Fruit fly (Drosophila melanogaster) whole organism, embryonic: Measurements from ENCODE around the gene pav.
A peak's percentile ranks its signal among the peaks of the same experiment; 100 is the strongest.

ENCODE experiments used
- Ada2b ChIP-seq: fragments of 200-800 bp; sonication (Bioruptor generic); IDR thresholded peaks from 2 replicates; pipeline ENCODE4 v1.3.6; 2022; ENCODE audit warnings: missing biosample characterization, missing genetic modification characterization
- Asciz ChIP-seq: fragments of 200-800 bp; sonication (Bioruptor generic); optimal IDR thresholded peaks from 2 replicates; lab custom pipeline; 2017; ENCODE audit warnings: missing biosample characterization, mild to moderate bottlenecking, missing genetic modification characterization, missing genetic modification reagents
- Bdp1 ChIP-seq: fragments of 200-800 bp; sonication (Bioruptor generic); optimal IDR thresholded peaks from 3 replicates; lab custom pipeline; 2016; ENCODE audit warnings: missing biosample characterization, missing genetic modification characterization
- Bteb2 ChIP-seq: fragments of 200-800 bp; sonication (Bioruptor generic); optimal IDR thresholded peaks from 2 replicates; lab custom pipeline; 2016; ENCODE audit warnings: missing biosample characterization, missing genetic modification characterization
- CG12155 ChIP-seq: fragments of 200-800 bp; sonication (Bioruptor generic); optimal IDR thresholded peaks from 3 replicates; lab custom pipeline; 2016; ENCODE audit warnings: missing biosample characterization, missing genetic modification characterization
- CG17328 ChIP-seq: fragments of 200-800 bp; sonication (Bioruptor generic); IDR thresholded peaks from 2 replicates; pipeline ENCODE4 v1.3.6; 2022; ENCODE audit warnings: missing biosample characterization, missing genetic modification characterization
- CG17568 ChIP-seq: fragments of 200-800 bp; sonication (Bioruptor generic); optimal IDR thresholded peaks from 2 replicates; lab custom pipeline; 2018; ENCODE audit warnings: missing biosample characterization, mild to moderate bottlenecking, missing genetic modification characterization, moderate library complexity
- CG17829 ChIP-seq: fragments of 200-800 bp; optimal IDR thresholded peaks from 2 replicates; lab custom pipeline; 2019; ENCODE audit warnings: missing biosample characterization, mild to moderate bottlenecking, missing genetic modification characterization, moderate library complexity
- CG18764 ChIP-seq: fragments of 200-800 bp; sonication (Bioruptor generic); optimal IDR thresholded peaks from 3 replicates; lab custom pipeline; 2016; ENCODE audit warnings: missing biosample characterization, missing genetic modification characterization
- CG2202 ChIP-seq: fragments of 200-800 bp; sonication (Bioruptor generic); optimal IDR thresholded peaks from 2 replicates; lab custom pipeline; 2018; ENCODE audit warnings: missing biosample characterization, mild to moderate bottlenecking, missing genetic modification characterization
- CG3726 ChIP-seq: fragments of 200-800 bp; sonication (Bioruptor generic); IDR thresholded peaks from 3 replicates; pipeline ENCODE4, ENCODE4 v1.3.6; 2022; ENCODE audit warnings: missing biosample characterization, missing genetic modification characterization
- CG3838 ChIP-seq: fragments of 200-800 bp; sonication (Bioruptor generic); optimal IDR thresholded peaks from 3 replicates; lab custom pipeline; 2016; ENCODE audit warnings: missing biosample characterization, missing genetic modification characterization
- CG4328 ChIP-seq: fragments of 200-800 bp; sonication (Bioruptor generic); optimal IDR thresholded peaks from 3 replicates; lab custom pipeline; 2017; ENCODE audit warnings: missing biosample characterization, missing genetic modification reagents, missing genetic modification characterization
- CG4617 ChIP-seq: fragments of 200-800 bp; sonication (Bioruptor generic); optimal IDR thresholded peaks from 3 replicates; lab custom pipeline; 2016; ENCODE audit warnings: missing biosample characterization, missing genetic modification characterization, borderline replicate concordance
- CG5245 ChIP-seq: fragments of 200-800 bp; sonication (Bioruptor generic); optimal IDR thresholded peaks from 3 replicates; lab custom pipeline; 2016; ENCODE audit warnings: missing biosample characterization, missing genetic modification characterization
- CG7928 ChIP-seq: fragments of 200-800 bp; sonication (Bioruptor generic); optimal IDR thresholded peaks from 2 replicates; lab custom pipeline; 2017; ENCODE audit warnings: missing biosample characterization, mild to moderate bottlenecking, missing genetic modification characterization
- CG8281 ChIP-seq: fragments of 200-800 bp; sonication (Bioruptor generic); optimal IDR thresholded peaks from 2 replicates; lab custom pipeline; 2018; ENCODE audit warnings: missing biosample characterization, mild to moderate bottlenecking, missing genetic modification characterization, moderate library complexity
- CHES-1-like ChIP-seq: fragments of 200-800 bp; sonication (Bioruptor generic); optimal IDR thresholded peaks from 2 replicates; lab custom pipeline; 2016; ENCODE audit warnings: missing biosample characterization, missing genetic modification characterization
- Deaf1 ChIP-seq: fragments of 200-800 bp; optimal IDR thresholded peaks from 3 replicates; lab custom pipeline; 2019; ENCODE audit warnings: missing biosample characterization, mild to moderate bottlenecking, missing genetic modification characterization, moderate library complexity
- Dp ChIP-seq: fragments of 200-800 bp; sonication (Bioruptor generic); optimal IDR thresholded peaks from 2 replicates; lab custom pipeline; 2018; ENCODE audit warnings: missing biosample characterization, mild to moderate bottlenecking, missing genetic modification characterization, moderate library complexity
- Fer2 ChIP-seq: fragments of 200-800 bp; sonication (Bioruptor generic); optimal IDR thresholded peaks from 2 replicates; lab custom pipeline; 2018; ENCODE audit warnings: missing biosample characterization, mild to moderate bottlenecking, missing genetic modification characterization, moderate library complexity
- HHEX ChIP-seq: fragments of 200-800 bp; sonication (Bioruptor generic); optimal IDR thresholded peaks from 3 replicates; lab custom pipeline; 2017; ENCODE audit warnings: missing biosample characterization, mild to moderate bottlenecking, missing genetic modification characterization, missing genetic modification reagents
- MTF-1 ChIP-seq: fragments of 200-800 bp; sonication (Bioruptor generic); optimal IDR thresholded peaks from 2 replicates; lab custom pipeline; 2018; ENCODE audit warnings: missing biosample characterization, mild to moderate bottlenecking, missing genetic modification characterization, borderline replicate concordance
- Med ChIP-seq: fragments of 200-800 bp; sonication (Bioruptor generic); peaks from one replicate; lab custom pipeline; 2016; ENCODE audit warnings: missing biosample characterization, missing genetic modification characterization, mild to moderate bottlenecking, inconsistent platforms, moderate library complexity
- Nf-YC ChIP-seq: fragments of 200-800 bp; optimal IDR thresholded peaks from 3 replicates; lab custom pipeline; 2019; ENCODE audit warnings: missing biosample characterization, mild to moderate bottlenecking, missing genetic modification characterization, moderate library complexity
- Scr ChIP-seq: fragments of 200-800 bp; sonication (Bioruptor generic); IDR thresholded peaks from 2 replicates; pipeline ENCODE4 v1.3.6; 2022; ENCODE audit warnings: missing biosample characterization, missing genetic modification characterization; ENCODE audit not compliant: partially characterized antibody
- Six4 ChIP-seq: fragments of 200-800 bp; sonication (Bioruptor generic); optimal IDR thresholded peaks from 2 replicates; lab custom pipeline; 2016; ENCODE audit warnings: missing biosample characterization, missing genetic modification characterization
- ab ChIP-seq: fragments of 200-800 bp; sonication (Bioruptor generic); optimal IDR thresholded peaks from 2 replicates; lab custom pipeline; 2016; ENCODE audit warnings: missing biosample characterization, missing genetic modification characterization
- ac ChIP-seq: fragments of 200-800 bp; sonication (Bioruptor generic); optimal IDR thresholded peaks from 3 replicates; lab custom pipeline; 2017; ENCODE audit warnings: missing biosample characterization, mild to moderate bottlenecking, missing genetic modification characterization
- bigmax ChIP-seq: fragments of 200-800 bp; sonication (Bioruptor generic); optimal IDR thresholded peaks from 2 replicates; lab custom pipeline; 2018; ENCODE audit warnings: missing biosample characterization, mild to moderate bottlenecking, missing genetic modification characterization
- cas ChIP-seq: fragments of 200-800 bp; sonication (Bioruptor generic); IDR thresholded peaks from 2 replicates; pipeline ENCODE4 v1.3.6; 2022; ENCODE audit warnings: missing biosample characterization, missing genetic modification characterization
- caup ChIP-seq: fragments of 200-800 bp; sonication (Bioruptor generic); optimal IDR thresholded peaks from 3 replicates; lab custom pipeline; 2017; ENCODE audit warnings: missing biosample characterization, mild to moderate bottlenecking, missing genetic modification characterization, moderate library complexity; ENCODE audit not compliant: severe bottlenecking
- disco-r ChIP-seq: fragments of 200-800 bp; sonication (Bioruptor generic); optimal IDR thresholded peaks from 2 replicates; lab custom pipeline; 2016; ENCODE audit warnings: missing biosample characterization, missing genetic modification characterization
- dm ChIP-seq: fragments of 200-800 bp; sonication (Bioruptor generic); optimal IDR thresholded peaks from 3 replicates; lab custom pipeline; 2016; ENCODE audit warnings: missing biosample characterization, missing genetic modification characterization
- dmrt99B ChIP-seq: fragments of 200-800 bp; sonication (Bioruptor generic); optimal IDR thresholded peaks from 2 replicates; lab custom pipeline; 2018; ENCODE audit warnings: missing biosample characterization, mild to moderate bottlenecking, missing genetic modification characterization, moderate library complexity
- fru ChIP-seq: fragments of >200 bp; optimal IDR thresholded peaks from 2 replicates; lab custom pipeline; 2017
- ftz-f1 ChIP-seq: fragments of 200-800 bp; sonication (Bioruptor generic); optimal IDR thresholded peaks from 2 replicates; lab custom pipeline; 2016; ENCODE audit warnings: missing biosample characterization, missing genetic modification characterization
- gsb ChIP-seq: fragments of 200-800 bp; sonication (Bioruptor generic); IDR thresholded peaks from 2 replicates; pipeline ENCODE4 v1.3.6; 2022; ENCODE audit warnings: missing biosample characterization, missing genetic modification characterization
- h ChIP-seq: fragments of >200 bp; optimal IDR thresholded peaks from 2 replicates; lab custom pipeline; 2017
- insv ChIP-seq, 2 experiments: fragments of 200-800 bp; sonication (Bioruptor generic); optimal IDR thresholded peaks; 3 replicates each; lab custom pipeline; 2016 to 2018; ENCODE audit warnings: missing biosample characterization in 2 of 2, missing genetic modification characterization in 2 of 2
- jumu ChIP-seq: fragments of 200-800 bp; sonication (Bioruptor generic); optimal IDR thresholded peaks from 3 replicates; lab custom pipeline; 2016; ENCODE audit warnings: missing biosample characterization, missing genetic modification characterization
- ken ChIP-seq: fragments of 200-800 bp; sonication (Bioruptor generic); IDR thresholded peaks from 3 replicates; pipeline ENCODE4 v1.3.6; 2022; ENCODE audit warnings: missing biosample characterization, missing genetic modification characterization
- psq ChIP-seq: fragments of 200-800 bp; sonication (Bioruptor generic); optimal IDR thresholded peaks from 2 replicates; lab custom pipeline; 2017; ENCODE audit warnings: missing biosample characterization, missing genetic modification characterization
- sens ChIP-seq: fragments of 200-800 bp; sonication (Bioruptor generic); peaks from one replicate; lab custom pipeline; 2016; ENCODE audit warnings: missing biosample characterization, missing genetic modification characterization
- sens-2 ChIP-seq: fragments of 200-800 bp; sonication (Bioruptor generic); IDR thresholded peaks from 2 replicates; pipeline ENCODE4 v1.3.6; 2022; ENCODE audit warnings: missing biosample characterization, missing genetic modification characterization
- slbo ChIP-seq: fragments of 200-800 bp; sonication (Bioruptor generic); IDR thresholded peaks from 2 replicates; pipeline ENCODE4 v1.3.6; 2022; ENCODE audit warnings: missing biosample characterization, missing genetic modification characterization
- sqz ChIP-seq: fragments of 200-800 bp; sonication (Bioruptor generic); optimal IDR thresholded peaks from 3 replicates; lab custom pipeline; 2018; ENCODE audit warnings: missing biosample characterization, mild to moderate bottlenecking, missing genetic modification characterization
- ssp ChIP-seq: fragments of 200-800 bp; sonication (Bioruptor generic); IDR thresholded peaks from 2 replicates; pipeline ENCODE4 v1.3.6; 2022; ENCODE audit warnings: missing biosample characterization, missing genetic modification characterization
- tin ChIP-seq: fragments of 200-800 bp; sonication (Bioruptor generic); optimal IDR thresholded peaks from 3 replicates; lab custom pipeline; 2016; ENCODE audit warnings: missing biosample characterization, missing genetic modification characterization
- tio ChIP-seq: fragments of 200-800 bp; sonication (Bioruptor generic); optimal IDR thresholded peaks from 2 replicates; lab custom pipeline; 2017; ENCODE audit warnings: missing biosample characterization, missing genetic modification characterization, inconsistent platforms
- unc-4 ChIP-seq: fragments of 200-800 bp; sonication (Bioruptor generic); IDR thresholded peaks from 2 replicates; pipeline ENCODE4 v1.3.6; 2022; ENCODE audit warnings: missing biosample characterization, missing genetic modification characterization; ENCODE audit not compliant: partially characterized antibody
- zf30C ChIP-seq: fragments of 200-800 bp; sonication (Bioruptor generic); optimal IDR thresholded peaks from 3 replicates; lab custom pipeline; 2018; ENCODE audit warnings: missing biosample characterization, mild to moderate bottlenecking, missing genetic modification characterization

Gene pav

DNA sequence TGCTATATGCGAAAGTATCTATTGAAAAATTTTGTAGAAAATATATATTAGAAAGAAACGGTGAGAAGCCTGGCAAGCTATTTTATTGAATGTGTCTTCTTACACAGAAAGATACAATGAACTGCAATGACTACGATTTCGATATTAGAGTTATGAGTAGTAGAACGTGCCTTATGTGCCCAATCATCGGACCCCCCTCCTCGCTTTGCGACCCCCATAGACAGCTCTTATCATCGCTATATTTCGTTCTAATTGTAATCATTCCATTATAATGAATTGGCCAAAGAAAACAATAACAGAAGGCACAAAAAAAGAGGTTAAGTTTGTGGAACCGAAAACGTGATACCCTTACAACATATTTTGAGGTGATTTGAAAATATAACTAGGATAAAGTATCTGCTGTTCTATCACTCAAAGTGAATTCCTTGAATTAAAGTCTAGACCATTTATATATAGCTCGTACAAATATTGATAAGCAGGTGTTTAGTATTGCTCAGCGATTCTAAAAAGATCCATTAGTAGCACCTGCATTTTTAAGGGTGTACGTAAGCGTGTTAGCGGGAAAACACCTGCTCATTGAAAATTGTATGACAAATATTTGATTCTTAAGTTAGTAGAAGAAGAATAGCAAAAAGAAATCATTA is 9.7 kb upstream of the pav start (continued):
- TF ChIP-seq CG3726 (GFP tag; lab: Robert Waterston, UW) (no peak), jumu (GFP tag; lab: Kevin White, UChicago) (no peak), CG5245 (GFP tag; lab: Kevin White, UChicago) (no peak), Six4 (GFP tag; lab: Kevin White, UChicago) (no peak), Bteb2 (GFP tag; lab: Kevin White, UChicago) (no peak), CG3838 (GFP tag; lab: Kevin White, UChicago) (no peak), disco-r (GFP tag; lab: Kevin White, UChicago) (no peak), sens-2 (no peak), sens (peak; percentile 70), Scr (GFP tag; lab: Robert Waterston, UW) (no peak), CG4617 (GFP tag; lab: Kevin White, UChicago) (no peak), Asciz (GFP tag; lab: Kevin White, UChicago) (no peak), zf30C (GFP tag; lab: Kevin White, UChicago) (no peak), CG4328 (GFP tag; lab: Kevin White, UChicago) (no peak), Ada2b (GFP tag; lab: Robert Waterston, UW) (no peak), insv (GFP tag; optimal IDR thresholded peaks at IDR 0.05; lab: Kevin White, UChicago) (no peak), Fer2 (tag; lab: Kevin White, UChicago) (no peak), psq (GFP tag; lab: Kevin White, UChicago) (no peak), unc-4 (GFP tag; lab: Robert Waterston, UW) (no peak), CG17568 (GFP tag; lab: Kevin White, UChicago) (no peak), fru (lab: Kevin White, UChicago) (no peak), dm (GFP tag; lab: Kevin White, UChicago) (no peak), slbo (no peak), Bdp1 (GFP tag; lab: Kevin White, UChicago) (no peak), caup (GFP tag; lab: Kevin White, UChicago) (no peak), CG17328 (no peak), dmrt99B (peak; percentile 44), ac (GFP tag; lab: Kevin White, UChicago) (peak; percentile 50), CG7928 (GFP tag; lab: Kevin White, UChicago) (no peak), bigmax (no peak), MTF-1 (GFP tag; lab: Kevin White, UChicago) (no peak), sqz (no peak), ken (GFP tag; lab: Robert Waterston, UW) (no peak), CG8281 (tag; lab: Kevin White, UChicago) (no peak), h (no peak), ssp (GFP tag; lab: Robert Waterston, UW) (no peak), Nf-YC (no peak), Dp (GFP tag; lab: Kevin White, UChicago) (no peak), HHEX (GFP tag; lab: Kevin White, UChicago) (no peak), Deaf1 (no peak), CG18764 (no peak), Med (GFP tag; lab: Kevin White, UChicago) (peak; percentile 73), ab (GFP tag; lab: Kevin White, UChicago) (no peak), CG12155 (GFP tag; lab: Kevin White, UChicago) (no peak), ftz-f1 (GFP tag; lab: Kevin White, UChicago) (no peak), gsb (no peak), CG17829 (no peak), tio (no peak), cas (GFP tag; lab: Robert Waterston, UW) (no peak), CG2202 (tag; lab: Kevin White, UChicago) (no peak), tin (GFP tag; lab: Kevin White, UChicago) (no peak), CHES-1-like (no peak)
